Fruit fly (Drosophila melanogaster): ENCODE measurements around the gene CG3281.
A peak's percentile ranks its signal among the peaks of the same experiment; 100 is the strongest.
"Not testable (repeated sequence)": the region's sequence is repeated elsewhere in the genome, so short reads cannot be mapped to it uniquely, and the experiment has no call there.

CG3281 gene

DNA sequence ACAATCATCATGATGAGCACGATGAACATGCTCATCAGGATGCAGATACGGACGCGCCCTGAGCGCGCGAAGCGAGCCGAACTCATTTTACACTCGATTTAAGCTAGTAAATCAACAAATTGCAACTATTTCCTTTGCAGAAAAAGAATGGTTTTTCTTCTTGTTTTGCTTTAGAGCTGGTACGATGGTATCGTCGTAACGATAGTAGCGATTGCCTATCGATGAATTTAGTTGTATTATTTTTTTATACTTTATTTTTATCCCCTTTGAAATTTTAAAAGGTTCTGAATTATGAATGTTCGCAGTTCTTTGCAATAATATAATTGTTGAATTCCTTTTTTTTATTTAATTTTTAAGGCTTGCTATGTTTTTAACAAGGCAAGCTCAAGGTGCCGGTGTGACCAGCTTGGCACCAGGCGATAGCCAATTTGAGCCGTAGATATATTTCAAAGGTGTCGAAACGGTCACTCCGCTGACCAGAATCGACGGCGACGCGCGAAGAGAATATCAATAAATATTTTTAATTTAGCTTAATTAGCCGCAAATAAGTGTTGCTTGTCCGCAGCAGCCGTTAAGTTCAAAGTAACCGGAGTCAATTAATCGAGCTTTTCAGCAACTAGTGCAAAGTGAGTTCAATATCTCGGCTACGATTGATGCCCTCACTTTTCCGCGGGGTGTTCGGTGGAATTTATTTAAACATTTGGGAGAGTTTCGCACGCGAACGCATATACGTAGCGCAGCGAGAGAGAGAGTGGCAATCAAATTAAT, 4.8 kb upstream of the CG3281 start, which contains the start of the genes CG12213 and GC1 (continued):
- TF ChIP-seq eg (GFP tag; IDR thresholded peaks at IDR 0.05) (peak; percentile 46; the same call in 1 of the 3 replicates), Eip78C (GFP tag) (peak; percentile 36)

DNA sequence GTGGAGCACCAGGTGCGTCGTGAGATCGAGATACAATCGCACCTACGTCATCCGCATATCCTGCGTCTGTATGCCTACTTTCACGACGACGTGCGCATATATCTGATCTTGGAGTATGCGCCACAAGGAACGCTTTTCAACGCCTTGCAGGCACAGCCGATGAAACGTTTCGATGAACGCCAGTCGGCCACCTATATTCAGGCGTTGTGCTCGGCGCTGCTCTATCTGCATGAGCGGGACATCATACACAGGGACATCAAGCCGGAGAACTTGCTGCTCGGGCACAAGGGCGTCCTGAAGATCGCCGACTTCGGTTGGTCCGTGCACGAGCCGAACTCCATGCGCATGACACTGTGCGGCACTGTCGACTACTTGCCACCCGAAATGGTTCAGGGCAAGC, 1.4 kb upstream of the CG3281 start:
- TF ChIP-seq acj6 (GFP tag; optimal IDR thresholded peaks at IDR 0.05): no peak
- TF ChIP-seq lz (GFP tag; optimal IDR thresholded peaks at IDR 0.05): no peak
- TF ChIP-seq CG16779 (tag; optimal IDR thresholded peaks at IDR 0.05): no peak

- TF ChIP-seq spab, esn, fkh (GFP tag; optimal IDR thresholded peaks at IDR 0.05): not testable (repeated sequence)
Measured at dm6 chr3R:11958235-11958634, 4.4 kb downstream of the CG3281 start, which contains the start of gene Hsp70Ab. Hsp70Ab (plus strand) TSS chr3R:11958535.

- TF ChIP-seq CG1621 (tag; optimal IDR thresholded peaks at IDR 0.05) (no peak), CG11294 (GFP tag; IDR thresholded peaks at IDR 0.05) (no peak), CG6854 (GFP tag; optimal IDR thresholded peaks at IDR 0.05) (no peak), Hr39 (GFP tag; optimal IDR thresholded peaks at IDR 0.05) (no peak), Ets21C (GFP tag; optimal IDR thresholded peaks at IDR 0.05) (no peak), dsx (GFP tag; optimal IDR thresholded peaks at IDR 0.05; ENCODE audit: poor library complexity, severe bottlenecking) (no peak), CG31627 (GFP tag; optimal IDR thresholded peaks at IDR 0.05) (no peak), pdm3 (GFP tag; optimal IDR thresholded peaks at IDR 0.05) (no peak), fd85E (GFP tag; optimal IDR thresholded peaks at IDR 0.05) (no peak), OdsH (GFP tag; optimal IDR thresholded peaks at IDR 0.05) (no peak), lz (GFP tag; optimal IDR thresholded peaks at IDR 0.05) (no peak), Sox102F (GFP tag; optimal IDR thresholded peaks at IDR 0.05) (no peak), CG6163 (GFP tag; IDR thresholded peaks at IDR 0.05) (no peak), CG11762 (GFP tag; optimal IDR thresholded peaks at IDR 0.05; ENCODE audit: insufficient read depth) (no peak), topi (GFP tag; optimal IDR thresholded peaks at IDR 0.05) (no peak), Eip75B (GFP tag; optimal IDR thresholded peaks at IDR 0.05) (no peak), Lpt (GFP tag; optimal IDR thresholded peaks at IDR 0.05) (no peak)
Measured at dm6 chr3R:11957388-11957787, 5.2 kb downstream of the CG3281 start.

- not testable (repeated sequence) for TF ChIP-seq CG6854 (GFP tag; optimal IDR thresholded peaks at IDR 0.05); esn (GFP tag; optimal IDR thresholded peaks at IDR 0.05); CG1621 (tag; optimal IDR thresholded peaks at IDR 0.05)
Measured at dm6 chr3R:11956444-11956843, 6.2 kb downstream of the CG3281 start, which contains the start of gene Hsp70Aa. Hsp70Aa (minus strand) TSS chr3R:11956544.

DNA sequence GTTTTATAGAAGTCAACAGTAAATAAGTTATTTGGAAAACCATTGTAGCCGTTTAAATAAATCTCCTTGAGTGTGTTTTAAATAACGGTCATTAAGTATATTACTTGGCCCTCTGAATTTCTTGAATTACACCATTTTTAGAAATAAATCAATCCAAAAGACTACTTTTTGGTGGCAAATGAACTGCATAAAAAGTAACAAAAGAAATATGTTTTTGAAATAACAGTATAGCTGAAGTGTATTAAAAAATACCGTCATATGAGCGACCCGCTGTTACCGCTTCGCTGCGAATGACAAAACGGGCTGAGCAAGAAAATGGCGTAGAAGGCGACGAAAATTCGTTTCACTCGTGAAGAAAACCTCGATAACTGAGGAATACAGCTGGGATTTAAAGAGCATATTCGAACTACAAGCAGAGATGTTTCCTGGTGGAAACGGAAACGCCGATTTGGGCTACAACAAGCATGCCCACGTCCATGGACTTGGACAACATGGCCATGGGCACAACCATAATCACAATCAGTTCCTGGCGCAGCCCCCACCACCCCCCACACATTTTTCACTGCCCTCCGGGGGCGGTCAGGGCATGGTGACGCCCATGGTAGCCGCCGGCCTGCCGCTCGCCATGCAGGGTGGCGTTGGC, 13.1 kb downstream of the CG3281 start, which contains the start of gene CG31211:
CG31211 (plus strand) TSS at position 294 of the 643 bp plus-strand sequence.
- TF ChIP-seq CG8119 (GFP tag; IDR thresholded peaks at IDR 0.05) (no peak), vri (GFP tag; optimal IDR thresholded peaks at IDR 0.05) (no peak), pdm3 (GFP tag; optimal IDR thresholded peaks at IDR 0.05) (peak; percentile 13), Hr4 (GFP tag; optimal IDR thresholded peaks at IDR 0.05) (peak; percentile 43), CG3919 (GFP tag; optimal IDR thresholded peaks at IDR 0.05) (peak; percentile 44), esn (GFP tag; optimal IDR thresholded peaks at IDR 0.05) (peak; percentile 25), CG6792 (GFP tag; optimal IDR thresholded peaks at IDR 0.05) (no peak), CG11762 (GFP tag; optimal IDR thresholded peaks at IDR 0.05; ENCODE audit: insufficient read depth) (no peak), svp (GFP tag) (peak; percentile 84), Hr39 (GFP tag; optimal IDR thresholded peaks at IDR 0.05) (peak; percentile 21), dac (GFP tag; optimal IDR thresholded peaks at IDR 0.05) (no peak), CG9139 (GFP tag; optimal IDR thresholded peaks at IDR 0.05) (no peak), acj6 (GFP tag; optimal IDR thresholded peaks at IDR 0.05) (peak; percentile 8), CG32006 (GFP tag; optimal IDR thresholded peaks at IDR 0.05) (no peak), ss (GFP tag; optimal IDR thresholded peaks at IDR 0.05) (peak in 1 of 2 experiments; percentile 15), lz (GFP tag; optimal IDR thresholded peaks at IDR 0.05) (peak; percentile 4), OdsH (GFP tag; optimal IDR thresholded peaks at IDR 0.05) (peak; percentile 9)
